Fruit fly (Drosophila melanogaster): ENCODE results near the gene Smr.

The Smr gene

DNA sequence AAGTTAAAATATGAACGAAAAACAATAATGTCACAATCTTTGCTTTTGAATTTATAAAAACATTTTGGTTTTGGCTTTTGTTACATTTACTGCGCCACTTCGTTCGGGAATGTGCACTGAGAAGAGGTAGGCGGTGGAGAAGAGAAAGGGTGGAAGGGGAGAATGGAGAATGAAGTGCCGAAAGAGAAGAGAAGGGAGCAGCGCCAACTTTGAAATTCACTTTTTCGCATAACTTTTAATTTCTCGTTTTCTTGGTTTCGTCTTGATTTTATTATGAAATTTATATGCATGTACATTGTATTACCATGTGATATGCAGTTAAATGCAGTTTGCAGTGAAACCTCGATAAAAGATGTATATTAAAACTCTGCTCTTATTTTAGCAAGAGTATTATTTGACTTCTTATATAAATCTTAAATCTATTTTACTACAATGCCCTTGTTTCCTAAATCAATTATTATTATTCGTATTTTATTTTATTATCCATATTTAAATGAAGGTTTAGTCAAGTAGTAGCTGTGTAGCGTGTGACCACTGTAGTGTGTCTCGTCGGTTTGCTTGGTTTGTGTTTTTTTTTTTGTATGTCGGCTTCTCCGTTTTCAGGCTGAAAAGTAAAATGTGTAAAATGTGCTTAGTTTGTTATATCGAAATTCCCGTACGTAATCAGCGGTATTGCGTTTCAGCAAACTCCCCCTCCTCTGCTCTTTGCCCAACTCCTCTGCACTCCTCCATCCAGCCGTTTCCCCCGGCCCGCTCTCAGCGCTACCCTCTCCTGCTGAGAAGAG lies 79.5 kb downstream of the Smr start (continued):
- TF ChIP-seq Xbp1 (GFP tag; optimal IDR thresholded peaks at IDR 0.05) = no peak
- TF ChIP-seq Ssrp (tag; optimal IDR thresholded peaks at IDR 0.05) = peak; percentile 25
- no peak for TF ChIP-seq CG4360 (GFP tag; IDR thresholded peaks at IDR 0.05)
- TF ChIP-seq btn (GFP tag; optimal IDR thresholded peaks at IDR 0.05) = no peak
- TF ChIP-seq CG34224 (GFP tag; IDR thresholded peaks at IDR 0.05; ENCODE audit: partially characterized antibody) = no peak
- TF ChIP-seq CG42726 (GFP tag; IDR thresholded peaks at IDR 0.05; ENCODE audit: partially characterized antibody) = no peak; the same call in 1 of the 2 replicates
- TF ChIP-seq CG17568 (GFP tag; optimal IDR thresholded peaks at IDR 0.05) = no peak
- TF ChIP-seq CG18262 (tag; optimal IDR thresholded peaks at IDR 0.05) = peak; percentile 35
- TF ChIP-seq CG10209 (GFP tag; optimal IDR thresholded peaks at IDR 0.05) = no peak
- no peak for TF ChIP-seq chn (GFP tag; optimal IDR thresholded peaks at IDR 0.05)
- TF ChIP-seq dan (GFP tag; IDR thresholded peaks at IDR 0.05) = no peak
- no peak for TF ChIP-seq CG18476 (GFP tag; optimal IDR thresholded peaks at IDR 0.05)
- TF ChIP-seq CG3847 (GFP tag; IDR thresholded peaks at IDR 0.05) = no peak
- no peak for TF ChIP-seq run (tag; optimal IDR thresholded peaks at IDR 0.05)
- TF ChIP-seq dm (GFP tag; optimal IDR thresholded peaks at IDR 0.05) = no peak
- TF ChIP-seq CG17612 (GFP tag; IDR thresholded peaks at IDR 0.05) = no peak
- TF ChIP-seq dati (GFP tag; IDR thresholded peaks at IDR 0.05) = no peak
- no peak for TF ChIP-seq ssp (GFP tag; IDR thresholded peaks at IDR 0.05)
- TF ChIP-seq Ets97D (GFP tag; optimal IDR thresholded peaks at IDR 0.05) = no peak
- no peak for TF ChIP-seq CG10959 (GFP tag; IDR thresholded peaks at IDR 0.05)
- no peak for TF ChIP-seq hth (optimal IDR thresholded peaks at IDR 0.05)
- peak; percentile 8 for TF ChIP-seq D19A (tag; optimal IDR thresholded peaks at IDR 0.05)
- TF ChIP-seq CG7372 (GFP tag; IDR thresholded peaks at IDR 0.05) = no peak
- no peak for TF ChIP-seq hkb (optimal IDR thresholded peaks at IDR 0.05)
- no peak for TF ChIP-seq hkb (GFP tag; IDR thresholded peaks at IDR 0.05)
- no peak for TF ChIP-seq kni (GFP tag; optimal IDR thresholded peaks at IDR 0.05)
- TF ChIP-seq CG12236 (GFP tag; optimal IDR thresholded peaks at IDR 0.05) = no peak
- no peak for TF ChIP-seq CG13287 (GFP tag; IDR thresholded peaks at IDR 0.05; ENCODE audit: partially characterized antibody)
- no peak for TF ChIP-seq Hmx (GFP tag; optimal IDR thresholded peaks at IDR 0.05)
- TF ChIP-seq eve (GFP tag; optimal IDR thresholded peaks at IDR 0.05) = peak in 1 of 2 experiments; percentile 17
- TF ChIP-seq Side (GFP tag; optimal IDR thresholded peaks at IDR 0.05) = no peak
- TF ChIP-seq Nf-YC (tag; optimal IDR thresholded peaks at IDR 0.05) = no peak
- TF ChIP-seq zfh2 (GFP tag; optimal IDR thresholded peaks at IDR 0.05) = no peak
- no peak for TF ChIP-seq vvl (GFP tag; IDR thresholded peaks at IDR 0.05)
- no peak for TF ChIP-seq CG8924 (tag; optimal IDR thresholded peaks at IDR 0.05)
- peak; percentile 91 for TF ChIP-seq grau (tag; optimal IDR thresholded peaks at IDR 0.05)
- TF ChIP-seq CG7357 (GFP tag; IDR thresholded peaks at IDR 0.05) = no peak
- TF ChIP-seq B-H2 (GFP tag; optimal IDR thresholded peaks at IDR 0.05) = no peak
- no peak for TF ChIP-seq CG6765 (GFP tag; optimal IDR thresholded peaks at IDR 0.05)
- TF ChIP-seq knrl (GFP tag; IDR thresholded peaks at IDR 0.05; ENCODE audit: partially characterized antibody) = no peak
- no peak for TF ChIP-seq CG11560 (tag; IDR thresholded peaks at IDR 0.05)
- peak; percentile 25 for TF ChIP-seq CoRest (tag; optimal IDR thresholded peaks at IDR 0.05)
- TF ChIP-seq gt (GFP tag; IDR thresholded peaks at IDR 0.05) = no peak
- peak; percentile 10 for TF ChIP-seq CG17359 (tag; optimal IDR thresholded peaks at IDR 0.05)
- peak in 1 of 2 experiments; percentile 46 for TF ChIP-seq bsh (GFP tag; optimal IDR thresholded peaks at IDR 0.05)
- TF ChIP-seq CG30431 (GFP tag; optimal IDR thresholded peaks at IDR 0.05) = no peak
- TF ChIP-seq tin (GFP tag; optimal IDR thresholded peaks at IDR 0.05) = no peak
- TF ChIP-seq tio (GFP tag; optimal IDR thresholded peaks at IDR 0.05) = no peak
- TF ChIP-seq CG17361 (GFP tag; IDR thresholded peaks at IDR 0.05) = no peak
- TF ChIP-seq CG2116 (GFP tag; optimal IDR thresholded peaks at IDR 0.05) = no peak
- no peak for TF ChIP-seq exex (tag; optimal IDR thresholded peaks at IDR 0.05)
